Worm (Caenorhabditis elegans): ENCODE measurements around the gene ZK856.19.

ce11 chrV:10249515-10249914, 44.8 kb upstream of the ZK856.19 start:
- TF ChIP-seq aptf-2 (GFP tag; conservative IDR thresholded peaks at IDR 0.05) (no peak), nhr-80 (tag; optimal IDR thresholded peaks at IDR 0.05) (no peak), athp-1 (tag; optimal IDR thresholded peaks at IDR 0.05) (no peak), ztf-25 (GFP tag; IDR thresholded peaks at IDR 0.05) (no peak), unc-62 (GFP tag; optimal IDR thresholded peaks at IDR 0.05) (no peak), lin-54 (GFP tag; optimal IDR thresholded peaks at IDR 0.05) (no peak), nfya-1 (tag; optimal IDR thresholded peaks at IDR 0.05; ENCODE audit: borderline replicate concordance, insufficient read depth) (no peak), snpc-1.1 (tag; optimal IDR thresholded peaks at IDR 0.05; ENCODE audit: insufficient read depth) (no peak), pha-4 (tag; optimal IDR thresholded peaks at IDR 0.05) (no peak), B0336.3 (GFP tag; IDR thresholded peaks at IDR 0.05) (no peak), ama-1 (optimal IDR thresholded peaks at IDR 0.05) (no peak), ama-1 (GFP tag; optimal IDR thresholded peaks at IDR 0.05) (no peak), ceh-40 (GFP tag; IDR thresholded peaks at IDR 0.05) (no peak)

All from whole organism, young adult.